Fruit fly (Drosophila melanogaster) whole organism, pupa: ENCODE data around the gene CG12766.

Experiments used
- CG10348 ChIP-seq: fragments of 200-800 bp; sonication (Bioruptor generic); IDR thresholded peaks from 2 replicates; pipeline ENCODE4 v1.3.6; 2022; ENCODE audit warnings: missing biosample characterization, missing genetic modification characterization
- CG14655 ChIP-seq: fragments of 200-800 bp; sonication (Bioruptor generic); optimal IDR thresholded peaks from 3 replicates; lab custom pipeline; 2017; ENCODE audit warnings: mild to moderate bottlenecking, missing biosample characterization, missing genetic modification reagents, missing genetic modification characterization
- CG15710 ChIP-seq: fragments of 200-800 bp; sonication (Bioruptor generic); optimal IDR thresholded peaks from 2 replicates; lab custom pipeline; 2018; ENCODE audit warnings: missing biosample characterization, mild to moderate bottlenecking, missing genetic modification characterization, moderate library complexity
- CG34367 ChIP-seq: fragments of 200-800 bp; sonication (Bioruptor generic); optimal IDR thresholded peaks from 2 replicates; lab custom pipeline; 2018; ENCODE audit warnings: missing biosample characterization, mild to moderate bottlenecking, missing genetic modification characterization
- CG4496 ChIP-seq: fragments of 200-800 bp; sonication (Bioruptor generic); IDR thresholded peaks from 3 replicates; pipeline ENCODE4 v1.3.6; 2022; ENCODE audit warnings: missing biosample characterization, missing genetic modification characterization
- CG9948 ChIP-seq: fragments of 200-800 bp; sonication (Bioruptor generic); optimal IDR thresholded peaks from 2 replicates; lab custom pipeline; 2018; ENCODE audit warnings: missing biosample characterization, mild to moderate bottlenecking, missing genetic modification characterization, moderate library complexity
- EcR ChIP-seq: fragments of 200-800 bp; sonication (Bioruptor generic); optimal IDR thresholded peaks from 3 replicates; lab custom pipeline; 2019; ENCODE audit warnings: missing biosample characterization, missing genetic modification characterization, mild to moderate bottlenecking, moderate library complexity, missing genetic modification reagents
- Pif1B ChIP-seq: fragments of 200-800 bp; sonication (Bioruptor generic); optimal IDR thresholded peaks from 3 replicates; lab custom pipeline; 2016; ENCODE audit warnings: missing biosample characterization, missing genetic modification characterization
- Snoo ChIP-seq: fragments of 200-800 bp; sonication (Bioruptor generic); optimal IDR thresholded peaks from 3 replicates; lab custom pipeline; 2017; ENCODE audit warnings: missing biosample characterization, mild to moderate bottlenecking, missing genetic modification characterization, inconsistent platforms
- fd96Ca ChIP-seq: fragments of 200-800 bp; sonication (Bioruptor generic); IDR thresholded peaks from 3 replicates; pipeline ENCODE4 v1.3.6; 2022; ENCODE audit warnings: missing biosample characterization, missing genetic modification characterization
- rn ChIP-seq: fragments of 200-800 bp; sonication (Bioruptor generic); IDR thresholded peaks from 2 replicates; pipeline ENCODE4 v1.3.6; 2022; ENCODE audit warnings: missing biosample characterization, missing genetic modification characterization

dm6 chr3L:3940075-3940819, at the start of gene CG12766:
- TF ChIP-seq EcR (GFP tag; lab: Kevin White, UChicago) (no peak), CG14655 (no peak), CG10348 (GFP tag; lab: Robert Waterston, UW) (no peak), Pif1B (GFP tag; lab: Kevin White, UChicago) (no peak), rn (GFP tag; lab: Robert Waterston, UW) (no peak), CG15710 (tag; lab: Kevin White, UChicago) (no peak), CG9948 (tag; lab: Kevin White, UChicago) (no peak), CG34367 (tag; lab: Kevin White, UChicago) (no peak), fd96Ca (GFP tag; lab: Robert Waterston, UW) (no peak), CG4496 (GFP tag; lab: Robert Waterston, UW) (peak; percentile 80), Snoo (tag; lab: Kevin White, UChicago) (no peak)
